Worm (Caenorhabditis elegans) whole organism, dauer: ENCODE measurements around the gene atg-3.

Experiments
- unc-62 ChIP-seq: sonication (generic microtip); optimal IDR thresholded peaks from 2 replicates; lab custom pipeline; 2017; ENCODE audit warnings: missing biosample characterization, missing genetic modification reagents, missing genetic modification characterization

atg-3 gene

ce11 chrIV:1010212-1010611, at the start of gene atg-3:
atg-3 (plus strand) TSS chrIV:1010512.
- no peak for TF ChIP-seq unc-62 (GFP tag; lab: Kevin White, UChicago)

- TF ChIP-seq unc-62 (GFP tag; lab: Kevin White, UChicago) = no peak
Observed at ce11 chrIV:961862-962261, 48.5 kb upstream of the atg-3 start.

- TF ChIP-seq unc-62 (GFP tag; lab: Kevin White, UChicago) = no peak
Observed at ce11 chrIV:971122-971521, 39.2 kb upstream of the atg-3 start.

DNA sequence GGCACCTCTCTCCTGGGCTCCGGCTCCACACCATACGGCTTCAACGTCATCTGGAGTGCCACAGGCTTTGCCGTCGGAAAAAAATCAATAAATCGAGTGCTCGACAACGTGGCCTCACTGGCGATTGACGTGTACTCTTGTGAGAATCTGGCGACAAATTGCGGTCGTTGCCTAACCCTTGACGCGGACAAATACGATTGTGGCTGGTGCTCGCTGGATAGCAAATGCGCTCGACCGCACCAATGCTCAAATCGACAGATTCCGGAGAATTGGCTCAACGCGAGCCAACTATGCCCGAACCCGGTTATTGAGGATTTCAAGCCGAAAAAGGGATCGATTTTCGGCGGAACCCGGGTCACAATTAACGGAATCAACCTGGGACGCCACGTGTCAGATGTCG, 37.9 kb upstream of the atg-3 start:
- TF ChIP-seq unc-62 (GFP tag; lab: Kevin White, UChicago) = no peak

- no peak for TF ChIP-seq unc-62 (GFP tag; lab: Kevin White, UChicago)
Observed at ce11 chrIV:972811-973428, 37.4 kb upstream of the atg-3 start.

DNA sequence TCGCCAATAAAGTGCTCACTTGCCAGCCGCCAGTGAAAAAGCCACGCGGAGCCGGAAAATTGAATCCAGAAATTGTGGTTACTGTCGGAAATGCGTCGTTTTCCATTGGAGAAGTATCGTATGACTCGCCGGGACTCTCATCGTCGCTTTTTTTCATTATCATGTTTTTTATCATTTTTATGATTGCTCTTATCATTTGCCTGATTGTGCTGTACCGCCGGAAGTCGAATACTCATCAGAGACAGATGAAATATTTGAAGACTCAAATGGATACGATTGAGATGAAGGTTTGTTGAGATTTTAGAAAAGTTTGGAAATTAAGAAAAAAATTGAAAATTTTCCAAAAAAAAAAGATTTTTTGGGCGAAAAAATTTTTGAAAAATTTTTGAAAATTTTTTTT, 33.9 kb upstream of the atg-3 start:
- TF ChIP-seq unc-62 (GFP tag; lab: Kevin White, UChicago) = no peak

DNA sequence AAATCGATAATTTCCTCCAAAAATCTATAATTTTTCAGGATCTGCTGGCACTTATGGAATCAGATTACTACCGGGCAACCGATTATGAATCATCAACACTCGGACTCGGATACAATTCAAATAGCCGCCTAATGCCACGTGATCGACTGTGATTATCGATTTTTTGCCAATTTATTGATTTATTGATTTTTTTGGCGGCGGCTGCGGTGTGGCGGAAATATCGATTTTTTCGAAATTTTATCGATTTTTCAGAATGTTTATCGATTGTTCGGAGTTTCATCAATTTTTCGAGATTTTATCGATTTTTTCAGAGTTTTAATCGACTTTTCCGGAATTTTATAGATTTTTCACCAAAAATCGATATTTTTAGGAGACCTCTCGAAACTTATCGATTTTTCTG, 26.8 kb upstream of the atg-3 start:
- TF ChIP-seq unc-62 (GFP tag; lab: Kevin White, UChicago) = no peak

ce11 chrIV:990352-990751, 20.0 kb upstream of the atg-3 start, which contains the start of gene egrh-2:
egrh-2 (minus strand) TSS chrIV:990452.
- no peak for TF ChIP-seq unc-62 (GFP tag; lab: Kevin White, UChicago)

DNA sequence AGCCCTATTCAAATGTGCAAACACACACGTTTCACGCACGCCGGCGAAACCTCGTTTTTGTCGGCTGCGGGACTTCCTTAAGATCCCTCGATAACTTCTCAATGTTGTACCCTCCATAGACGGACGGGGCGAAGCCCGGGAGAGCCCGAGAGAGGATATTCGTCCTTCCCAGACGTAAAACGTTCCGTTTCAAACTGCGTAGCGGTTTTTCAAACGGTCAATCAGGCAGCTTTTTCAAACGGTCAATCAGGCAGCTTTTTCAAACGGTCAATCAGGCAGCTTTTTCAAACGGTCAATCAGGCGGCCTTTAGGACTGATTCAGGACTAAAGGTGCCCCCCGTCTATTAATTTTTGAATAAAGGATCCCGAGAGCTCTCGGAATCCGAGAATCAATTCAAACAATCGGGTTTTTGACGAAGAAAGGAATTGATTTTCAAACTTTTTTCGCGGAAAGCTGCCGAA, 19.1 kb upstream of the atg-3 start:
- TF ChIP-seq unc-62 (GFP tag; lab: Kevin White, UChicago) = no peak

DNA sequence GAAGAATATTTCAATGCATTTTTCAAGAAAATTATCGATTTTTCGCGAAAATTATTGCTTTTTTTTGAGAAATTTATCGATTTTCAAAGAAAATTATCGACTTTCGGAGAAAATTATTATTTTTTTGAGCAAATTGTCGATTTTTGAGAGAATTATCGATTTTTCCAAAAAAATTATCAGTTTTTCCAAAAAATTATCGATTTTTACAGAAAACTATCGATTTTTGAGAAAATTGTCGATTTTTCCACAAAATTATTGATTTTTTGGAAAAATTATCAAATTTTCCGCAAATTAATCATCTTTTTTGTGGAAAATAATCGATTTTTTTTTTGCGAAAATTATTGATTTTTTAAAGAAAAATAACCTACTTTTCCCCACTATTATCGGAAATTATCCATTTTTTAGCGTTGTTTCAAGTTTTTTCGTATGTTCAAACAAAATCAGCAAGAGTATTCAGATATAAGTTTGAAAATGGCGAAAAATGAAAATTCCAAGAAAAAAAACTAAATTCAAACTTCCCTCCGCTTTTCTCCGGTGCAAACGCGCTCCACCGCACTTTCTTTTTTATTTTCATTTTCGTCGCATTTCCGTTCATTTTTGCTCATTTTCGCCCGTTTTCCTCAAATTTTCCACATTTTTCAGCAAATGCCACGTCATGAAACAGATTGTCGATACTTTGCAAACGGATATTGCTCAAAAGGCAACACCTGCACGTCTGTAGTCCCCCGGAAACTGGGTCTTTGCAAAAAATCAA, 18.5 kb upstream of the atg-3 start, which contains the start of gene lep-2:
Gene lep-2 (plus strand): TSS at position 637 of the 754 bp plus-strand sequence.
- no peak for TF ChIP-seq unc-62 (GFP tag; lab: Kevin White, UChicago)

- TF ChIP-seq unc-62 (GFP tag; lab: Kevin White, UChicago) = no peak
Observed at ce11 chrIV:998914-999313, 11.4 kb upstream of the atg-3 start, which contains the start of gene Y55F3AM.5. Y55F3AM.5 (plus strand) TSS chrIV:999214.

DNA sequence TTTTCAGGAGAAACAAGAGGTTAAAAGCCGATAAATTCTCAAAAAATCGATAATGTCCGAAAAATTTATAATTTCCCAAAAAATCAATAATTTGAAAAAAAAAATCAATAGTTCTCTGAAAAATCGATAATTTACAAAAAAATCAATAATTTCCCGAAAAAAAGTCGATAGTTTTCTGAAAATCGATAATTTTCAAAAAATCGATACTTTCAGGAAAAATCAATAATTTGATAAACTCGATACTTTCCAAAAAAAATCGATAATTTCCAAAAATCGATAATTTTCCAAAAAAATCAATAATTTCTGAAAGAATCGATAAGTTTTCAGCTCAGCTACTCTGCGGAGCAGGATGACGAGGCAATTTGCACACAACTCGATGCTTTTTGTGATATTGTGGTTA, 10.6 kb upstream of the atg-3 start:
- no peak for TF ChIP-seq unc-62 (GFP tag; lab: Kevin White, UChicago)

DNA sequence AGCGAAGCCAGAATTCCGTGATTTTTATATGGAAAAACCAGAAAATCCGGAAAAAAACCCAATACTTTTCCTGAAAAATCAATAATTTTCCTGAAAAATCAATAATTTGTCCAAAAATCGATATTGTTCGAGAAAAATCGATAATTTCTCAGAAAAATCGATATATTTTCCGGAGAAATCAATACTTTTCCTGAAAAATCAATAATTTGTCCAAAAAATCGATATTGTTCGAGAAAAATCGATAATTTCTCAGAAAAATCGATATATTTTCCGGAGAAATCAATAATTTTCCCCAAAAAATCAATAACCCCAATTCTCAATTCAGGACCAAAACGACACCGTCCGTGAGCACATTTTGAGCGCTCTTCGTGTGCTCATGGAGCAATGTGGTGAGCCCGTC, 9.9 kb upstream of the atg-3 start:
- no peak for TF ChIP-seq unc-62 (GFP tag; lab: Kevin White, UChicago)

ce11 chrIV:1005761-1006160, 4.6 kb upstream of the atg-3 start, which contains the start of gene immp-2:
immp-2 (minus strand) TSS chrIV:1005861.
- TF ChIP-seq unc-62 (GFP tag; lab: Kevin White, UChicago) = no peak

- no peak for TF ChIP-seq unc-62 (GFP tag; lab: Kevin White, UChicago)
Observed at ce11 chrIV:1006662-1007061, 3.6 kb upstream of the atg-3 start.

- no peak for TF ChIP-seq unc-62 (GFP tag; lab: Kevin White, UChicago)
Observed at ce11 chrIV:1009546-1009945, 766 bp upstream of the atg-3 start, which contains the start of gene Y55F3AM.9. Y55F3AM.9 (minus strand) TSS chrIV:1009734.
